Worm (Caenorhabditis elegans): ENCODE measurements around the gene T05B4.10.

DNA sequence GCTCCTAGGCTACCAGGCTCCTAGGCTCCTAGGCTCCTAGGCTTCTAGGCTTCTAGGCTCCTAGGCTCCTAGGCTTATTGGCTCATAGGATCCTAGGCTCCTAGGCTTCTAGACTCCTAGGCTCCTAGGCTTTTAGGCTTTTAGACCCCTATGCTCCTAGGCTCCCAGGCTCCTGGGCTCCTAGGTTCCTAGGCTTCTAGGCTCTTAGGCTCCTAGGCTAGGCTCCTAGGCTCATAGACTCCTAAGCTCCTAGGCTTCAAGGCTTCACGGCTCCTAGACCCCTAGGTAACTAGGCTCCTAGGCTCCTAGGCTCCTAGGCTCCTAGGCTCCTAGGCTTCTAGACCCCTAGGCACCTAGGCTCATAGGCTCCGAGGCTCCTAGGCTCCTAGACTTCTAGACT is 30.9 kb upstream of the T05B4.10 start:
- TF ChIP-seq unc-62 (GFP tag; optimal IDR thresholded peaks at IDR 0.05) = no peak
- TF ChIP-seq sma-9 (GFP tag; optimal IDR thresholded peaks at IDR 0.05) = no peak
- TF ChIP-seq sma-9 (tag; optimal IDR thresholded peaks at IDR 0.05) = no peak
- TF ChIP-seq nhr-237 (tag; optimal IDR thresholded peaks at IDR 0.05) = no peak
- no peak for TF ChIP-seq sem-4 (tag; optimal IDR thresholded peaks at IDR 0.05)
- TF ChIP-seq unc-55 (GFP tag; optimal IDR thresholded peaks at IDR 0.05) = no peak
- TF ChIP-seq snpc-4 (tag; optimal IDR thresholded peaks at IDR 0.05) = no peak
- TF ChIP-seq unc-39 (tag; optimal IDR thresholded peaks at IDR 0.05) = no peak
- TF ChIP-seq lsy-2 (tag; optimal IDR thresholded peaks at IDR 0.05) = no peak
- TF ChIP-seq egl-27 (tag; optimal IDR thresholded peaks at IDR 0.05) = no peak
- TF ChIP-seq ceh-82 (tag; optimal IDR thresholded peaks at IDR 0.05) = no peak
- no peak for TF ChIP-seq sma-3 (GFP tag; optimal IDR thresholded peaks at IDR 0.05)
